Fruit fly (Drosophila melanogaster) whole organism, embryonic: ENCODE results near the gene wg.

ENCODE experiments used
- Antp ChIP-seq: fragments of 200-800 bp; sonication (Bioruptor generic); optimal IDR thresholded peaks from 3 replicates; lab custom pipeline; 2016; ENCODE audit warnings: missing biosample characterization, missing genetic modification characterization
- Asciz ChIP-seq: fragments of 200-800 bp; sonication (Bioruptor generic); optimal IDR thresholded peaks from 2 replicates; lab custom pipeline; 2017; ENCODE audit warnings: missing biosample characterization, mild to moderate bottlenecking, missing genetic modification characterization, missing genetic modification reagents
- BEAF-32 ChIP-seq: fragments of 200-800 bp; sonication (Bioruptor generic); optimal IDR thresholded peaks from 3 replicates; lab custom pipeline; 2017; ENCODE audit warnings: missing biosample characterization, missing genetic modification characterization, mild to moderate bottlenecking, moderate library complexity, missing genetic modification reagents
- CG10274 ChIP-seq: fragments of 200-800 bp; sonication (Bioruptor generic); optimal IDR thresholded peaks from 3 replicates; lab custom pipeline; 2017; ENCODE audit warnings: missing biosample characterization, mild to moderate bottlenecking, missing genetic modification characterization
- CG11093 ChIP-seq: fragments of 200-800 bp; sonication (Bioruptor generic); IDR thresholded peaks from 3 replicates; pipeline ENCODE4 v1.3.6; 2022; ENCODE audit warnings: missing biosample characterization, missing genetic modification characterization
- CG12299 ChIP-seq: fragments of 200-800 bp; sonication (Bioruptor generic); optimal IDR thresholded peaks from 2 replicates; lab custom pipeline; 2018; ENCODE audit warnings: missing biosample characterization, mild to moderate bottlenecking, missing genetic modification characterization
- CG13624 ChIP-seq: fragments of 200-800 bp; sonication (Bioruptor generic); optimal IDR thresholded peaks from 2 replicates; lab custom pipeline; 2016; ENCODE audit warnings: missing biosample characterization, missing genetic modification characterization
- CG13894 ChIP-seq: fragments of 200-800 bp; sonication (Bioruptor generic); optimal IDR thresholded peaks from 3 replicates; lab custom pipeline; 2018; ENCODE audit warnings: missing biosample characterization, mild to moderate bottlenecking, missing genetic modification characterization, moderate library complexity
- CG16815 ChIP-seq: fragments of 200-800 bp; sonication (Bioruptor generic); optimal IDR thresholded peaks from 3 replicates; lab custom pipeline; 2017; ENCODE audit warnings: missing biosample characterization, mild to moderate bottlenecking, missing genetic modification characterization
- CG18011 ChIP-seq: fragments of 200-800 bp; sonication (Bioruptor generic); optimal IDR thresholded peaks from 2 replicates; lab custom pipeline; 2017; ENCODE audit warnings: missing biosample characterization, missing genetic modification characterization, mild to moderate bottlenecking, moderate library complexity, missing genotype
- CG2129 ChIP-seq: fragments of 200-800 bp; sonication (Bioruptor generic); IDR thresholded peaks from 2 replicates; pipeline ENCODE4 v1.3.6; 2022; ENCODE audit warnings: missing biosample characterization, missing genetic modification characterization; ENCODE audit not compliant: partially characterized antibody
- CG3726 ChIP-seq: fragments of 200-800 bp; sonication (Bioruptor generic); IDR thresholded peaks from 3 replicates; pipeline ENCODE4, ENCODE4 v1.3.6; 2022; ENCODE audit warnings: missing biosample characterization, missing genetic modification characterization
- CG4282 ChIP-seq: fragments of 200-800 bp; sonication (Bioruptor generic); optimal IDR thresholded peaks from 2 replicates; lab custom pipeline; 2016; ENCODE audit warnings: missing biosample characterization, missing genetic modification characterization
- CG4328 ChIP-seq: fragments of 200-800 bp; sonication (Bioruptor generic); optimal IDR thresholded peaks from 3 replicates; lab custom pipeline; 2017; ENCODE audit warnings: missing biosample characterization, missing genetic modification reagents, missing genetic modification characterization
- CG6765 ChIP-seq: fragments of 200-800 bp; sonication (Bioruptor generic); optimal IDR thresholded peaks from 3 replicates; lab custom pipeline; 2017; ENCODE audit warnings: missing biosample characterization, mild to moderate bottlenecking, missing genetic modification characterization
- CG7271 ChIP-seq: fragments of 200-800 bp; sonication (Bioruptor generic); optimal IDR thresholded peaks from 2 replicates; lab custom pipeline; 2018; ENCODE audit warnings: missing biosample characterization, mild to moderate bottlenecking, missing genetic modification characterization, moderate library complexity
- CG7839 ChIP-seq: fragments of 200-800 bp; sonication (Bioruptor generic); optimal IDR thresholded peaks from 3 replicates; lab custom pipeline; 2018; ENCODE audit warnings: missing biosample characterization, mild to moderate bottlenecking, missing genetic modification characterization, moderate library complexity
- CG7963 ChIP-seq: fragments of 200-800 bp; sonication (Bioruptor generic); IDR thresholded peaks from 3 replicates; pipeline ENCODE4 v1.3.6; 2022; ENCODE audit warnings: missing biosample characterization, missing genetic modification characterization; ENCODE audit not compliant: partially characterized antibody
- CG8281 ChIP-seq: fragments of 200-800 bp; sonication (Bioruptor generic); optimal IDR thresholded peaks from 2 replicates; lab custom pipeline; 2018; ENCODE audit warnings: missing biosample characterization, mild to moderate bottlenecking, missing genetic modification characterization, moderate library complexity
- CG8388 ChIP-seq: fragments of 200-800 bp; sonication (Bioruptor generic); optimal IDR thresholded peaks from 2 replicates; lab custom pipeline; 2019; ENCODE audit warnings: missing biosample characterization, mild to moderate bottlenecking, missing genetic modification characterization, moderate library complexity
- CG9727 ChIP-seq: fragments of 200-800 bp; sonication (Bioruptor generic); optimal IDR thresholded peaks from 3 replicates; lab custom pipeline; 2017; ENCODE audit warnings: missing biosample characterization, mild to moderate bottlenecking, missing genetic modification characterization
- CG9932 ChIP-seq: fragments of 200-800 bp; sonication (Bioruptor generic); IDR thresholded peaks from 2 replicates; pipeline ENCODE4 v1.3.6; 2022; ENCODE audit warnings: missing biosample characterization, missing genetic modification characterization
- CkIIα-i1 ChIP-seq: fragments of 200-800 bp; sonication (Bioruptor generic); IDR thresholded peaks from 2 replicates; pipeline ENCODE4 v1.3.6; 2022; ENCODE audit warnings: missing biosample characterization, missing genetic modification characterization
- Dad ChIP-seq: fragments of 200-800 bp; sonication (Bioruptor generic); optimal IDR thresholded peaks from 3 replicates; lab custom pipeline; 2016; ENCODE audit warnings: missing biosample characterization, missing genetic modification characterization
- Deaf1 ChIP-seq: fragments of 200-800 bp; optimal IDR thresholded peaks from 3 replicates; lab custom pipeline; 2019; ENCODE audit warnings: missing biosample characterization, mild to moderate bottlenecking, missing genetic modification characterization, moderate library complexity
- Dll ChIP-seq: fragments of 200-800 bp; sonication (Bioruptor generic); IDR thresholded peaks from 4 replicates; pipeline ENCODE4 v1.3.6; 2022; ENCODE audit warnings: missing biosample characterization, missing genetic modification characterization; ENCODE audit not compliant: partially characterized antibody
- Ets65A ChIP-seq: fragments of 200-800 bp; sonication (Bioruptor generic); peaks from one replicate; lab custom pipeline; 2016; ENCODE audit warnings: missing biosample characterization, missing genetic modification characterization
- Med ChIP-seq: fragments of 200-800 bp; sonication (Bioruptor generic); peaks from one replicate; lab custom pipeline; 2016; ENCODE audit warnings: missing biosample characterization, missing genetic modification characterization, mild to moderate bottlenecking, inconsistent platforms, moderate library complexity
- Mrtf ChIP-seq: fragments of 200-800 bp; sonication (Bioruptor generic); IDR thresholded peaks from 3 replicates; pipeline ENCODE4 v1.3.6; 2022; ENCODE audit warnings: missing biosample characterization, missing genetic modification characterization
- Poxn ChIP-seq: fragments of 200-800 bp; sonication (Bioruptor generic); IDR thresholded peaks from 2 replicates; pipeline ENCODE4 v1.3.6; 2022; ENCODE audit warnings: missing biosample characterization, missing genetic modification characterization
- Stat92E ChIP-seq, 3 experiments: fragments of >200 bp in 2 of 3; fragments of 200-800 bp in 1 of 3; sonication (Bioruptor generic) in 1 of 3; optimal IDR thresholded peaks; 2 replicates each; lab custom pipeline; 2017 to 2019; ENCODE audit warnings: missing biosample characterization in 3 of 3, missing genetic modification characterization in 3 of 3, mild to moderate bottlenecking in 1 of 3, moderate library complexity in 1 of 3
- TFAM ChIP-seq: fragments of 200-800 bp; sonication (Bioruptor generic); optimal IDR thresholded peaks from 2 replicates; lab custom pipeline; 2017; ENCODE audit warnings: missing biosample characterization, missing genetic modification characterization, inconsistent platforms
- ac ChIP-seq: fragments of 200-800 bp; sonication (Bioruptor generic); optimal IDR thresholded peaks from 3 replicates; lab custom pipeline; 2017; ENCODE audit warnings: missing biosample characterization, mild to moderate bottlenecking, missing genetic modification characterization
- ase ChIP-seq: fragments of 200-800 bp; sonication (Bioruptor generic); IDR thresholded peaks from 3 replicates; pipeline ENCODE4 v1.3.6; 2022; ENCODE audit warnings: missing biosample characterization, missing genetic modification characterization
- cas ChIP-seq: fragments of 200-800 bp; sonication (Bioruptor generic); IDR thresholded peaks from 2 replicates; pipeline ENCODE4 v1.3.6; 2022; ENCODE audit warnings: missing biosample characterization, missing genetic modification characterization
- caup ChIP-seq: fragments of 200-800 bp; sonication (Bioruptor generic); optimal IDR thresholded peaks from 3 replicates; lab custom pipeline; 2017; ENCODE audit warnings: missing biosample characterization, mild to moderate bottlenecking, missing genetic modification characterization, moderate library complexity; ENCODE audit not compliant: severe bottlenecking
- cg ChIP-seq: fragments of 200-800 bp; sonication (Bioruptor generic); optimal IDR thresholded peaks from 3 replicates; lab custom pipeline; 2019; ENCODE audit warnings: missing biosample characterization, mild to moderate bottlenecking, missing genetic modification characterization, moderate library complexity
- croc ChIP-seq: fragments of 200-800 bp; sonication (Bioruptor generic); conservative IDR thresholded peaks from 3 replicates; pipeline ENCODE4 v1.3.6; 2022; ENCODE audit warnings: missing biosample characterization, missing genetic modification characterization
- dan ChIP-seq: fragments of 200-800 bp; sonication (Bioruptor generic); IDR thresholded peaks from 2 replicates; pipeline ENCODE4 v1.3.6; 2022; ENCODE audit warnings: missing biosample characterization, missing genetic modification characterization
- danr ChIP-seq: fragments of 200-800 bp; sonication (Bioruptor generic); IDR thresholded peaks from 2 replicates; pipeline ENCODE4 v1.3.6; 2022; ENCODE audit warnings: missing biosample characterization, missing genetic modification characterization
- dmrt11E ChIP-seq: fragments of 200-800 bp; sonication (Bioruptor generic); optimal IDR thresholded peaks from 3 replicates; lab custom pipeline; 2018; ENCODE audit warnings: missing biosample characterization, mild to moderate bottlenecking, missing genetic modification characterization, moderate library complexity
- ems ChIP-seq: fragments of 200-800 bp; sonication (Bioruptor generic); optimal IDR thresholded peaks from 3 replicates; lab custom pipeline; 2016; ENCODE audit warnings: missing biosample characterization, missing genetic modification characterization
- gcm2 ChIP-seq: fragments of 200-800 bp; sonication (Bioruptor generic); optimal IDR thresholded peaks from 2 replicates; lab custom pipeline; 2016; ENCODE audit warnings: missing biosample characterization, missing genetic modification characterization
- gsb ChIP-seq: fragments of 200-800 bp; sonication (Bioruptor generic); IDR thresholded peaks from 2 replicates; pipeline ENCODE4 v1.3.6; 2022; ENCODE audit warnings: missing biosample characterization, missing genetic modification characterization
- lab ChIP-seq: fragments of 200-800 bp; sonication (Bioruptor generic); optimal IDR thresholded peaks from 3 replicates; lab custom pipeline; 2017; ENCODE audit warnings: missing biosample characterization, missing genetic modification characterization, mild to moderate bottlenecking, moderate library complexity, missing genetic modification reagents
- onecut ChIP-seq: fragments of 200-800 bp; sonication (Bioruptor generic); IDR thresholded peaks from 2 replicates; pipeline ENCODE4 v1.3.6; 2022; ENCODE audit warnings: missing biosample characterization, missing genetic modification characterization
- ssp ChIP-seq: fragments of 200-800 bp; sonication (Bioruptor generic); IDR thresholded peaks from 2 replicates; pipeline ENCODE4 v1.3.6; 2022; ENCODE audit warnings: missing biosample characterization, missing genetic modification characterization
- tll ChIP-seq, 2 experiments: fragments of 200-800 bp in 1 of 2; fragments of >200 bp in 1 of 2; sonication (Bioruptor generic) in 1 of 2; optimal IDR thresholded peaks; 2 replicates each; lab custom pipeline; 2017 to 2019; ENCODE audit warnings: missing biosample characterization in 2 of 2, missing genetic modification characterization in 2 of 2, mild to moderate bottlenecking in 1 of 2, moderate library complexity in 1 of 2
- zf30C ChIP-seq: fragments of 200-800 bp; sonication (Bioruptor generic); optimal IDR thresholded peaks from 3 replicates; lab custom pipeline; 2018; ENCODE audit warnings: missing biosample characterization, mild to moderate bottlenecking, missing genetic modification characterization
- zfh1 ChIP-seq: fragments of 200-800 bp; sonication (Bioruptor generic); IDR thresholded peaks from 3 replicates; pipeline ENCODE4 v1.3.6; 2022; ENCODE audit warnings: missing biosample characterization, missing genetic modification characterization

Gene wg

dm6 chr2L:7290577-7290976, 16.4 kb upstream of the wg start (continued):
- TF ChIP-seq CG4328 (GFP tag; lab: Kevin White, UChicago) (no peak), Mrtf (0 out of 3 replicates have a peak, but pooled peaks have one; percentile 33), zfh1 (GFP tag; lab: Robert Waterston, UW) (0 out of 3 replicates have a peak, but pooled peaks have one; percentile 22), BEAF-32 (GFP tag; lab: Kevin White, UChicago) (peak; percentile 38), Med (GFP tag; lab: Kevin White, UChicago) (peak; percentile 32), onecut (GFP tag; lab: Robert Waterston, UW) (no peak), Antp (GFP tag; lab: Kevin White, UChicago) (no peak), Stat92E (GFP tag; optimal IDR thresholded peaks at IDR 0.05; lab: Kevin White, UChicago) (no peak), CG2129 (GFP tag; lab: Robert Waterston, UW) (0 out of 2 replicates have a peak, but pooled peaks have one; percentile 37), CG7963 (GFP tag; lab: Robert Waterston, UW) (no peak), CG9727 (GFP tag; lab: Kevin White, UChicago) (peak; percentile 23), Ets65A (no peak), CG10274 (no peak), gcm2 (GFP tag; lab: Kevin White, UChicago) (no peak), Deaf1 (tag; lab: Kevin White, UChicago) (no peak), CG13624 (no peak), ems (GFP tag; lab: Kevin White, UChicago) (no peak), CG9932 (GFP tag; lab: Robert Waterston, UW) (no peak), croc (GFP tag; lab: Robert Waterston, UW) (no peak), CG8388 (GFP tag; lab: Kevin White, UChicago) (no peak), dmrt11E (peak; percentile 7), CG6765 (GFP tag; lab: Kevin White, UChicago) (no peak)
- TF ChIP-seq, all 482 proteins: peak for 13

- TF ChIP-seq CG12299 (tag; lab: Kevin White, UChicago) (no peak), cas (GFP tag; lab: Robert Waterston, UW) (no peak), CG7271 (tag; lab: Kevin White, UChicago) (no peak), CG16815 (GFP tag; lab: Kevin White, UChicago) (no peak), CG11093 (GFP tag; lab: Robert Waterston, UW) (no peak), CG4282 (GFP tag; lab: Kevin White, UChicago) (no peak), Dad (GFP tag; lab: Kevin White, UChicago) (no peak), ac (no peak), Poxn (GFP tag; lab: Robert Waterston, UW) (no peak), cg (no peak), CG8281 (no peak), CG18011 (GFP tag; lab: Kevin White, UChicago) (no peak), tll (GFP tag; optimal IDR thresholded peaks at IDR 0.05; lab: Kevin White, UChicago) (no peak), lab (GFP tag; lab: Kevin White, UChicago) (no peak), Dll (no peak), CkIIα-i1 (GFP tag; lab: Robert Waterston, UW) (no peak), Asciz (no peak), CG9727 (GFP tag; lab: Kevin White, UChicago) (peak; percentile 71), dan (GFP tag; lab: Robert Waterston, UW) (no peak), ssp (GFP tag; lab: Robert Waterston, UW) (0 out of 2 replicates have a peak, but pooled peaks have one; percentile 30), CG13894 (no peak), caup (GFP tag; lab: Kevin White, UChicago) (no peak), CG3726 (GFP tag; lab: Robert Waterston, UW) (no peak), zf30C (peak; percentile 50), danr (GFP tag; lab: Robert Waterston, UW) (no peak), CG7839 (tag; lab: Kevin White, UChicago) (peak; percentile 17), gsb (GFP tag; lab: Robert Waterston, UW) (no peak), TFAM (no peak), ase (no peak)
Measured at dm6 chr2L:7291968-7292367, 15.0 kb upstream of the wg start.
